Worm (Caenorhabditis elegans) whole organism, young adult: ENCODE measurements around the gene lin-66.
A peak's percentile ranks its signal among the peaks of the same experiment; 100 is the strongest.

ENCODE experiments used
- C06A6.2 ChIP-seq: fragments of 200-800 bp; sonication (Bioruptor generic); conservative IDR thresholded peaks from 2 replicates; pipeline ENCODE4 v1.3.6; 2022; ENCODE audit warnings: missing genetic modification characterization, missing compliant biosample characterization
- F22D6.2 ChIP-seq: sonication (generic microtip); optimal IDR thresholded peaks from 2 replicates; lab custom pipeline; 2016; ENCODE audit warnings: mild to moderate bottlenecking, missing genetic modification characterization, missing compliant biosample characterization
- T26A5.8 ChIP-seq: sonication (generic microtip); optimal IDR thresholded peaks from 2 replicates; lab custom pipeline; 2016; ENCODE audit warnings: missing genetic modification characterization, missing compliant biosample characterization
- Y53G8AR.9 ChIP-seq: fragments of 200-800 bp; sonication (Bioruptor generic); conservative IDR thresholded peaks from 2 replicates; pipeline ENCODE4 v1.3.6; 2022; ENCODE audit warnings: missing genetic modification reagents, missing genetic modification characterization, missing compliant biosample characterization
- Y56A3A.18 ChIP-seq: fragments of 200-800 bp; sonication (Bioruptor generic); IDR thresholded peaks from 2 replicates; pipeline ENCODE4 v1.3.6; 2022; ENCODE audit warnings: missing genetic modification reagents, missing genetic modification characterization, missing compliant biosample characterization
- Y67H2A.10 ChIP-seq: fragments of 200-800 bp; sonication (Bioruptor generic); conservative IDR thresholded peaks from 2 replicates; pipeline ENCODE4 v1.3.6; 2022; ENCODE audit warnings: missing genetic modification reagents, missing genetic modification characterization, missing compliant biosample characterization
- ZK185.1 ChIP-seq: sonication (generic microtip); optimal IDR thresholded peaks from 2 replicates; lab custom pipeline; 2016; ENCODE audit warnings: mild to moderate bottlenecking, missing genetic modification characterization, missing compliant biosample characterization; ENCODE audit not compliant: poor library complexity, severe bottlenecking
- akir-1 ChIP-seq: fragments of 200-800 bp; sonication (Bioruptor generic); optimal IDR thresholded peaks from 2 replicates; lab custom pipeline; 2018; ENCODE audit warnings: mild to moderate bottlenecking, missing genetic modification characterization, moderate library complexity, missing compliant biosample characterization
- atf-7 ChIP-seq: sonication (generic microtip); optimal IDR thresholded peaks from 2 replicates; lab custom pipeline; 2017; ENCODE audit warnings: mild to moderate bottlenecking, missing genetic modification characterization, missing compliant biosample characterization
- attf-6 ChIP-seq: fragments of 200-800 bp; sonication (Bioruptor generic); IDR thresholded peaks from 2 replicates; pipeline ENCODE4 v1.3.6; 2022; ENCODE audit warnings: missing genetic modification reagents, missing genetic modification characterization, missing compliant biosample characterization
- ceh-79 ChIP-seq: sonication (generic microtip); optimal IDR thresholded peaks from 2 replicates; lab custom pipeline; 2017; ENCODE audit warnings: mild to moderate bottlenecking, missing genetic modification characterization, missing compliant biosample characterization
- die-1 ChIP-seq: sonication (generic microtip); optimal IDR thresholded peaks from 2 replicates; lab custom pipeline; 2016; ENCODE audit warnings: missing genotype, mild to moderate bottlenecking, missing genetic modification characterization, missing compliant biosample characterization
- egrh-3 ChIP-seq: fragments of 200-800 bp; sonication (Bioruptor generic); IDR thresholded peaks from 2 replicates; pipeline ENCODE4 v1.3.6; 2022; ENCODE audit warnings: missing genetic modification reagents, missing genetic modification characterization, missing compliant biosample characterization
- ets-4 ChIP-seq: fragments of 200-800 bp; sonication (Bioruptor generic); optimal IDR thresholded peaks from 2 replicates; lab custom pipeline; 2018; ENCODE audit warnings: mild to moderate bottlenecking, missing genetic modification characterization, missing compliant biosample characterization
- hlh-12 ChIP-seq: sonication (generic microtip); optimal IDR thresholded peaks from 2 replicates; lab custom pipeline; 2016; ENCODE audit warnings: missing genetic modification characterization, missing compliant biosample characterization
- hmg-20 ChIP-seq: fragments of 200-800 bp; sonication (Bioruptor generic); IDR thresholded peaks from 2 replicates; pipeline ENCODE4 v1.3.6; 2022; ENCODE audit warnings: missing genetic modification reagents, missing genetic modification characterization, missing compliant biosample characterization
- let-526 ChIP-seq: fragments of 200-800 bp; sonication (Bioruptor generic); IDR thresholded peaks from 2 replicates; pipeline ENCODE4 v1.3.6; 2022; ENCODE audit warnings: missing genetic modification reagents, missing genetic modification characterization, missing compliant biosample characterization
- let-607 ChIP-seq, 2 experiments: fragments of 200-800 bp in 1 of 2; sonication (Bioruptor generic) in 1 of 2; sonication (generic microtip) in 1 of 2; optimal IDR thresholded peaks; 2 replicates each; lab custom pipeline; 2016 to 2018; ENCODE audit warnings: mild to moderate bottlenecking in 2 of 2, missing compliant biosample characterization in 2 of 2, missing genetic modification characterization in 2 of 2, moderate library complexity in 2 of 2, missing genotype in 1 of 2
- lin-40 ChIP-seq: sonication (generic microtip); optimal IDR thresholded peaks from 2 replicates; lab custom pipeline; 2016; ENCODE audit warnings: missing genetic modification characterization, mild to moderate bottlenecking, missing compliant biosample characterization, missing genotype, missing genetic modification reagents
- lin-54 ChIP-seq: fragments of 200-800 bp; sonication (Bioruptor generic); optimal IDR thresholded peaks from 2 replicates; lab custom pipeline; 2018; ENCODE audit warnings: mild to moderate bottlenecking, missing genetic modification characterization, missing compliant biosample characterization
- lsl-1 ChIP-seq: fragments of 200-800 bp; sonication (Bioruptor generic); optimal IDR thresholded peaks from 2 replicates; lab custom pipeline; 2018; ENCODE audit warnings: mild to moderate bottlenecking, missing genetic modification characterization, moderate library complexity, missing compliant biosample characterization
- madf-10 ChIP-seq: sonication (generic microtip); optimal IDR thresholded peaks from 2 replicates; lab custom pipeline; 2016; ENCODE audit warnings: mild to moderate bottlenecking, missing genetic modification characterization, missing compliant biosample characterization
- mcd-1 ChIP-seq: fragments of 200-800 bp; sonication (Bioruptor generic); IDR thresholded peaks from 2 replicates; pipeline ENCODE4 v1.3.6; 2022; ENCODE audit warnings: missing genetic modification reagents, missing genetic modification characterization, missing compliant biosample characterization
- nfyb-1 ChIP-seq: fragments of 200-800 bp; sonication (Bioruptor generic); IDR thresholded peaks from 2 replicates; pipeline ENCODE4 v1.3.6; 2022; ENCODE audit warnings: missing genetic modification reagents, missing genetic modification characterization, missing compliant biosample characterization
- nhr-80 ChIP-seq: sonication (generic microtip); optimal IDR thresholded peaks from 2 replicates; lab custom pipeline; 2016; ENCODE audit warnings: missing genetic modification characterization, missing compliant biosample characterization
- nhr-90 ChIP-seq: sonication (generic microtip); optimal IDR thresholded peaks from 2 replicates; lab custom pipeline; 2016; ENCODE audit warnings: missing genotype, mild to moderate bottlenecking, missing genetic modification characterization, missing compliant biosample characterization
- pha-4 ChIP-seq: fragments of 150-350 bp; sonication (generic microtip); optimal IDR thresholded peaks from 2 replicates; lab custom pipeline; 2014; ENCODE audit warnings: missing biosample characterization, missing genetic modification reagents, missing genetic modification characterization
- snpc-4 ChIP-seq, 5 experiments: fragments of 150-350 bp in 1 of 5; sonication (generic microtip) in 4 of 5; optimal IDR thresholded peaks; 2 replicates each; lab custom pipeline; 2014 to 2018; ENCODE audit warnings: missing genetic modification characterization in 5 of 5, missing biosample characterization in 3 of 5, antibody characterized with exemption in 2 of 5, mild to moderate bottlenecking in 2 of 5, missing compliant biosample characterization in 2 of 5, missing genotype in 2 of 5, moderate library complexity in 2 of 5, missing genetic modification reagents in 1 of 5
- somi-1 ChIP-seq: fragments of 200-800 bp; sonication (Bioruptor generic); optimal IDR thresholded peaks from 2 replicates; lab custom pipeline; 2018; ENCODE audit warnings: mild to moderate bottlenecking, missing genetic modification characterization, missing compliant biosample characterization
- tbp1 ChIP-seq: fragments of 200-800 bp; sonication (Bioruptor generic); optimal IDR thresholded peaks from 2 replicates; lab custom pipeline; 2018; ENCODE audit warnings: mild to moderate bottlenecking, missing genetic modification characterization, missing compliant biosample characterization
- tlf-1 ChIP-seq: fragments of 200-800 bp; sonication (Bioruptor generic); optimal IDR thresholded peaks from 2 replicates; lab custom pipeline; 2018; ENCODE audit warnings: mild to moderate bottlenecking, missing genetic modification characterization, missing compliant biosample characterization
- unc-62 ChIP-seq: fragments of 150-350 bp; optimal IDR thresholded peaks from 2 replicates; lab custom pipeline; 2014; ENCODE audit warnings: missing biosample characterization, missing genetic modification reagents, missing genetic modification characterization
- ztf-22 ChIP-seq: fragments of 200-800 bp; sonication (Bioruptor generic); optimal IDR thresholded peaks from 2 replicates; lab custom pipeline; 2018; ENCODE audit warnings: mild to moderate bottlenecking, missing genetic modification characterization, moderate library complexity, missing compliant biosample characterization
- ztf-25 ChIP-seq: fragments of 200-800 bp; sonication (Bioruptor generic); IDR thresholded peaks from 2 replicates; pipeline ENCODE4 v1.3.6; 2022; ENCODE audit warnings: missing genetic modification reagents, missing genetic modification characterization, missing compliant biosample characterization
- ztf-26 ChIP-seq: sonication (generic microtip); optimal IDR thresholded peaks from 2 replicates; lab custom pipeline; 2017; ENCODE audit warnings: missing genetic modification characterization, missing compliant biosample characterization

lin-66 gene

DNA sequence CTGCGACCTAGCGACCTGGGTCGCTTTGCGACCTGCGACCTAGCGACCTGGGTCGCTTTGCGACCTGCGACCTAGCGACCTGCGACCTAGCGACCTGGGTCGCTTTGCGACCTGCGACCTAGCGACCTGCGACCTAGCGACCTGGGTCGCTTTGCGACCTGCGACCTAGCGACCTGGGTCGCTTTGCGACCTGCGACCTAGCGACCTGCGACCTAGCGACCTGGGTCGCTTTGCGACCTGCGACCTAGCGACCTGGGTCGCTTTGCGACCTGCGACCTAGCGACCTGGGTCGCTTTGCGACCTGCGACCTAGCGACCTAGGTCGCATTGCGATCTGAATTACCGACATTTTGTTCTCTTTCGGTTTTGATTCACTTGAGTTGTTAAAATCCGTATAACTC is 22.1 kb downstream of the lin-66 start:
- TF ChIP-seq egrh-3 (GFP tag; lab: Robert Waterston, UW), result peak; percentile 97

DNA sequence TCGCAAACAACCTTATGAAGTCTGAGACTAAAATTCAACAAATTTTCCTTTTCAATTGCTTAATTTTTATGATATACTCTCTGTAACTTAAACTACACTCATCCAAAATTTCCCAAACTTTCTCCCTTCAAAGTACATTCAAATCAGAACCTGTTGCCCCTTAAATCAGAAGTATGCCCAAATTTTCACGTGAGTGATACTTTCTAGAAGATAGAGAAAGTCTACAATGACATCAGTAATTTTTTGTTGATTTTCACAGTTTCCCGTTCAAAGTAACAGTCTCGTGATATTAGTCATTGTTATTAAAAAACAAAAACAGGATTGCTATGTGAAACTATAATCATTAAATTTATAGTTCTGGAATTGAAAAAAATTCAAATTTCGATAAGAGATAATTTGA is 23.1 kb downstream of the lin-66 start:
- TF ChIP-seq lin-40 (tag; lab: Kevin White, UChicago) (peak; percentile 27), die-1 (tag; lab: Kevin White, UChicago) (no peak)

DNA sequence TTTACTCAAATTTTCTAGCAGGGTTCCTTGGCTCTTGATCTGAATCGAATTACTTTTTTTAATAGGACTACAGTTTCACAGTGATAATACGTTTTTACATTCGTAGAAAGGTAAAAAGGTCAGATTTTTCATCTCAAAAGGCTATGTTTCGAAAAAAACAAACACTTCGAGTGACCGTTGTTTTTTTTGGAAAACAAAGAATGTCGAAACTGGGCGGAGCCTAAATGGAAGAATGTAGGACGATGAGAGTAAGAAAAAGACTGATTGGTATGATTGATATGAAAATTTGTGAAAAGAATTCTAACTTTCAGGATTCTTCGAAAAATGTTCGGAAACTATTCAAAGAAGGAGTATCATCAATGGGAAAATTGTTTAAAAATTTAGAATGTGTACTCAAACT is 25.1 kb downstream of the lin-66 start, which contains the start of gene Y37A1A.2:
Gene Y37A1A.2 (minus strand): TSS at position 101 of the 400 bp plus-strand sequence.
- TF ChIP-seq attf-6 (GFP tag; lab: Robert Waterston, UW) (0 out of 2 replicates have a peak, but pooled peaks have one; percentile 51), ztf-22 (GFP tag; lab: Kevin White, UChicago) (no peak), ceh-79 (no peak), ztf-25 (no peak), mcd-1 (GFP tag; lab: Robert Waterston, UW) (no peak)

DNA sequence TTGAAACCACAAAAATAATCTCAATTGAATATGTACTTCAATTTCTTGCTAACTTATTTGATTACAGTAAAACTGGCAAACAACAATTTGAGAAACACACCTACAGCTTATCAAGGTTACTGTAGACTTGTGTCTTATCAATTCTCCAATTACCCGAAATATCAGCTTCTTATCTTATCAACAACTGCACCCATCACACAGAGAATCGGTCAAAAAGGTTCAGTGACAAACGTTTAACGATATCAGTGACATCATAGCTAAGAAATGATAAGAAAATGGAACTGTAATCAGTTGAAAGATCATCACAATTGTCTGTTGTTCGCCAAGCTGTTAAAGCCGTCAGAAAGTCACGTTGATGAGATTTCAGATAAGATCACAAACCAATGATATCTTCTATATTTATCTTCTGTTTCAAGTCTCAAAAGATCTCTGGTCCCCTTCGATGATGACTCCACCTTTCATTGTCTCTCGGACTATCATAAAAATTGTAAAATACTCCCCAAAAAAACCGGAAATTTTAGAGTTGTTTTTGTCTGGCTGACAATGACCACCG is 31.4 kb downstream of the lin-66 start:
- TF ChIP-seq lin-54 (GFP tag; lab: Kevin White, UChicago) (peak; percentile 39), akir-1 (GFP tag; lab: Kevin White, UChicago) (no peak), let-607 (tag; optimal IDR thresholded peaks at IDR 0.05; lab: Kevin White, UChicago) (peak in 1 of 2 experiments; percentile 62), nfyb-1 (GFP tag; lab: Robert Waterston, UW) (peak; percentile 81; the same call in 1 of the 2 replicates), C06A6.2 (GFP tag; lab: Robert Waterston, UW) (peak; percentile 77), nhr-80 (tag; lab: Kevin White, UChicago) (peak; percentile 97), hlh-12 (tag; lab: Kevin White, UChicago) (no peak), let-526 (GFP tag; lab: Robert Waterston, UW) (peak; percentile 36; the same call in 1 of the 2 replicates), pha-4 (tag; lab: Kevin White, UChicago) (peak; percentile 59), nhr-90 (tag; lab: Kevin White, UChicago) (no peak), F22D6.2 (tag; lab: Kevin White, UChicago) (peak; percentile 18), Y53G8AR.9 (GFP tag; lab: Robert Waterston, UW) (peak; percentile 55; the same call in 1 of the 2 replicates), madf-10 (tag; lab: Kevin White, UChicago) (peak; percentile 71), ets-4 (GFP tag; lab: Kevin White, UChicago) (peak; percentile 93), ztf-22 (GFP tag; lab: Kevin White, UChicago) (peak; percentile 90), lin-40 (tag; lab: Kevin White, UChicago) (peak; percentile 88), egrh-3 (GFP tag; lab: Robert Waterston, UW) (no peak), tlf-1 (GFP tag; lab: Kevin White, UChicago) (peak; percentile 70), tbp1 (peak; percentile 65), mcd-1 (GFP tag; lab: Robert Waterston, UW) (peak; percentile 50; the same call in 1 of the 2 replicates), snpc-4 (GFP tag; optimal IDR thresholded peaks at IDR 0.05; lab: Kevin White, UChicago) (no peak), snpc-4 (tag; optimal IDR thresholded peaks at IDR 0.05; lab: Kevin White, UChicago) (peak in 2 of 4 experiments; percentile 33 to 34), atf-7 (peak; percentile 99), ZK185.1 (peak; percentile 49), Y56A3A.18 (0 out of 2 replicates have a peak, but pooled peaks have one; percentile 27), somi-1 (GFP tag; lab: Kevin White, UChicago) (peak; percentile 79), T26A5.8 (no peak), lsl-1 (GFP tag; lab: Kevin White, UChicago) (no peak), unc-62 (peak; percentile 26), Y67H2A.10 (GFP tag; lab: Robert Waterston, UW) (no peak), ztf-26 (tag; lab: Kevin White, UChicago) (peak; percentile 74), hmg-20 (no peak)
